Worm (Caenorhabditis elegans): Measurements from ENCODE around the gene daao-1.

Gene daao-1

DNA sequence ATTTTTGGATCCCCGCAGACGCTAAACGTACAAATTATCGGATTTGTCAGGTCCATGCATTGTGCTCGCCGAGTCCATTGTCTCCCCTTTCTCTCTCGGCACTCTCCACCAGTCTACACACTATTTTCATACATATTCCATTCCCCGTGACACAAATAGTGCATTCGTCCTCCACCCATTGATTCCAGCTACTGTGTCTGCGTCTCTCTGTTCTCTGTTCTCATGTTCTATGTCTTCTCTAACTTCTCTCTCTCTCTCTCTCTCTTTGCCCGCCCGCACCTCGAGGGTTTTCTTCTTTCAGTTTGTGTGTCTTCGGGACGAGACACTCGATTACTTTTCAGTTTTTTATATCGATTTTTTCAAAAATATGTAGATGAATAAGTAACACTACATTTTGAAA lies 14.4 kb upstream of the daao-1 start (continued):
- TF ChIP-seq lsy-2 (tag; optimal IDR thresholded peaks at IDR 0.05) (peak; percentile 58 to 88), nhr-76 (tag; optimal IDR thresholded peaks at IDR 0.05) (no peak), arid-1 (GFP tag; conservative IDR thresholded peaks at IDR 0.05) (0 out of 2 replicates have a peak, but pooled peaks have one; percentile 26), lin-15B (tag; optimal IDR thresholded peaks at IDR 0.05) (no peak), snpc-4 (tag; optimal IDR thresholded peaks at IDR 0.05) (no peak), egl-27 (tag; optimal IDR thresholded peaks at IDR 0.05) (no peak), php-3 (GFP tag; IDR thresholded peaks at IDR 0.05) (0 out of 2 replicates have a peak, but pooled peaks have one; percentile 7), spr-3 (GFP tag; optimal IDR thresholded peaks at IDR 0.05) (no peak), T26A8.4 (GFP tag; IDR thresholded peaks at IDR 0.05) (peak; percentile 63), nhr-48 (tag; optimal IDR thresholded peaks at IDR 0.05) (peak; percentile 67), hif-1 (tag; optimal IDR thresholded peaks at IDR 0.05) (peak in 1 of 2 experiments; percentile 77), nhr-28 (tag; optimal IDR thresholded peaks at IDR 0.05) (peak; percentile 78), ZK546.5 (tag; optimal IDR thresholded peaks at IDR 0.05) (peak in 1 of 2 experiments; percentile 8), daf-16 (GFP tag; optimal IDR thresholded peaks at IDR 0.05) (no peak), daf-16 (tag; optimal IDR thresholded peaks at IDR 0.05) (peak; percentile 58), fkh-10 (GFP tag; optimal IDR thresholded peaks at IDR 0.05) (peak; percentile 49), hmg-1.1 (GFP tag; IDR thresholded peaks at IDR 0.05) (peak; percentile 87), mep-1 (tag; optimal IDR thresholded peaks at IDR 0.05) (peak; percentile 85), cey-2 (tag; optimal IDR thresholded peaks at IDR 0.05; ENCODE audit: borderline replicate concordance, insufficient read depth) (no peak), nhr-25 (tag; optimal IDR thresholded peaks at IDR 0.05; ENCODE audit: borderline replicate concordance, insufficient read depth) (peak; percentile 51)

ce11 chrIV:2600841-2601240 lies 13.2 kb upstream of the daao-1 start, which contains the start of gene epg-9:
epg-9 (plus strand) TSS chrIV:2601141.
- TF ChIP-seq T20F7.1 (GFP tag; optimal IDR thresholded peaks at IDR 0.05) (no peak), nhr-11 (tag; optimal IDR thresholded peaks at IDR 0.05) (no peak), ces-1 (GFP tag; optimal IDR thresholded peaks at IDR 0.05) (no peak), ceh-82 (tag; optimal IDR thresholded peaks at IDR 0.05) (no peak), cey-2 (tag; optimal IDR thresholded peaks at IDR 0.05; ENCODE audit: borderline replicate concordance, insufficient read depth) (no peak)

DNA sequence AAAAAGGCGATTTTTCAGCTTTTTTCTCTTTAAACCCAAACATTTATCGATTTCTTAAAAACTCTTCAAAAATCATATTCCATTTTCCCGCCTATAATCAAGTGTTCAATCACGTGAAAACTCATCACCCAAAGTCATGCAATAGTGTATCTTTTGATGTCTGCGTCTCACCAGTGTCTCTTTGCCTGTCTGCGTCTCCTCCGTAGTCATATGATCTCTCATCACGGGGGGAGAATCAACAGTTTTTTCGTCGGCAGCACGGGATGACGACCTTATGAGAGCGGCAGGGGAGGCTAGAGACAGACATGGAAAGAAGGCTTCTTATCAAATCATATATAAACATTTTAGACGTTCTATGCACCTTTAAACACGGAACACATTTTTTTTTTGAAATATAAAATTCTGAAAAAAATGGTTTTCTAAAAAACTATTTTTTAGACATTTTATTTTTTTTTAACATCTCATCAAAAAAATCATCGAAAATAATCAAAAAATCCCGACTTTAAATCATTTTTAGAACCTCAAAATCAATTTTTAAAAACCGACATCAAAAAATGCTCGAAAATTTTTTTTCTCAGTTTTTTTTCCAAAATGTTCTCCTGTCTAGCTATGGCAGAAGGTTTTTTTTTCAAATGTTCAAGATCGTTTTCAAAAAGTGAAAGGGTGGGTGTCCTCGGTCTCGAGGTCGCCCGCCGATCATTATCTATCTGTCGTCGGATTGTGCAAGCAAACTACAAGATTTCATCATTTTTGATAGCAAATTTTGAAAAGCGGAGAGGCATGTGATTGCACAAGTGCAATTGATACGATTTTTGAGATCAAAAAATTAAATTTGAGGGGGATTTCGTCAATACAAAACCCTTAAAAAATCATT lies 11.8 kb upstream of the daao-1 start:
- TF ChIP-seq daf-8 (GFP tag; IDR thresholded peaks at IDR 0.05) (no peak), ctbp-1 (GFP tag; IDR thresholded peaks at IDR 0.05) (peak; percentile 92), nhr-102 (tag; optimal IDR thresholded peaks at IDR 0.05) (peak; percentile 96), egl-43 (GFP tag; IDR thresholded peaks at IDR 0.05) (peak; percentile 82), vab-7 (GFP tag; IDR thresholded peaks at IDR 0.05) (peak; percentile 24), aly-2 (tag; optimal IDR thresholded peaks at IDR 0.05) (no peak), tag-97 (GFP tag; IDR thresholded peaks at IDR 0.05) (no peak), daf-12 (tag; optimal IDR thresholded peaks at IDR 0.05) (no peak), mdl-1 (tag; optimal IDR thresholded peaks at IDR 0.05) (peak; percentile 86 to 97), fkh-10 (GFP tag; optimal IDR thresholded peaks at IDR 0.05) (peak; percentile 65), set-16 (GFP tag; IDR thresholded peaks at IDR 0.05) (peak; percentile 86), rbr-2 (tag; optimal IDR thresholded peaks at IDR 0.05) (peak; percentile 86), nhr-41 (GFP tag; IDR thresholded peaks at IDR 0.05) (peak; percentile 90), skn-1 (tag; optimal IDR thresholded peaks at IDR 0.05) (peak; percentile 91), Y105C5A.15 (GFP tag; IDR thresholded peaks at IDR 0.05) (peak; percentile 77), nhr-237 (tag; optimal IDR thresholded peaks at IDR 0.05) (no peak), mxl-3 (GFP tag; optimal IDR thresholded peaks at IDR 0.05) (peak; percentile 84), mes-2 (tag; optimal IDR thresholded peaks at IDR 0.05; ENCODE audit: poor library complexity, severe bottlenecking) (peak; percentile 90), nhr-11 (tag; optimal IDR thresholded peaks at IDR 0.05) (peak; percentile 98), nhr-6 (tag; optimal IDR thresholded peaks at IDR 0.05) (peak; percentile 94), lin-29 (GFP tag; IDR thresholded peaks at IDR 0.05) (peak; percentile 88), hif-1 (tag; optimal IDR thresholded peaks at IDR 0.05) (peak; percentile 78 to 94), zfp-3 (GFP tag; conservative IDR thresholded peaks at IDR 0.05) (peak; percentile 99), ceh-28 (tag; optimal IDR thresholded peaks at IDR 0.05) (peak; percentile 9), T20F7.1 (GFP tag; optimal IDR thresholded peaks at IDR 0.05) (peak; percentile 91), mep-1 (tag; optimal IDR thresholded peaks at IDR 0.05) (peak; percentile 97), D1046.2 (GFP tag; IDR thresholded peaks at IDR 0.05) (peak; percentile 84)
